Worm (Caenorhabditis elegans) whole organism, L2 larva: ENCODE measurements around the gene ztf-1.
A peak's percentile ranks its signal among the peaks of the same experiment; 100 is the strongest.

Source experiments
- C34F6.9 ChIP-seq: fragments of 150-350 bp; optimal IDR thresholded peaks from 2 replicates; lab custom pipeline; 2014; ENCODE audit warnings: missing biosample characterization, missing genetic modification characterization
- F13H6.1 ChIP-seq: sonication (generic microtip); optimal IDR thresholded peaks from 2 replicates; lab custom pipeline; 2016; ENCODE audit warnings: missing genetic modification characterization, missing compliant biosample characterization
- R02D3.7 ChIP-seq: fragments of 150-350 bp; optimal IDR thresholded peaks from 2 replicates; lab custom pipeline; 2014; ENCODE audit warnings: missing biosample characterization, missing genetic modification characterization
- alr-1 ChIP-seq: fragments of 150-350 bp; optimal IDR thresholded peaks from 2 replicates; lab custom pipeline; 2014; ENCODE audit warnings: missing biosample characterization, missing genetic modification characterization
- aly-2 ChIP-seq: fragments of 150-350 bp; optimal IDR thresholded peaks from 2 replicates; lab custom pipeline; 2014; ENCODE audit warnings: missing biosample characterization, missing genetic modification characterization
- ama-1 ChIP-seq: fragments of 150-350 bp; optimal IDR thresholded peaks from 2 replicates; lab custom pipeline; 2018; ENCODE audit warnings: inconsistent platforms
- blmp-1 ChIP-seq: sonication (generic microtip); optimal IDR thresholded peaks from 2 replicates; lab custom pipeline; 2017; ENCODE audit warnings: missing genetic modification characterization, mild to moderate bottlenecking, missing compliant biosample characterization, antibody characterized with exemption, moderate library complexity; ENCODE audit not compliant: insufficient read depth
- ceh-16 ChIP-seq: fragments of 150-350 bp; optimal IDR thresholded peaks from 2 replicates; lab custom pipeline; 2014; ENCODE audit warnings: missing biosample characterization, missing genetic modification characterization
- crh-2 ChIP-seq: sonication (generic microtip); optimal IDR thresholded peaks from 2 replicates; lab custom pipeline; 2017; ENCODE audit warnings: missing biosample characterization, missing genetic modification characterization
- dmd-4 ChIP-seq: sonication (generic microtip); optimal IDR thresholded peaks from 2 replicates; lab custom pipeline; 2017; ENCODE audit warnings: missing biosample characterization, missing genetic modification characterization
- egl-27 ChIP-seq: sonication (generic microtip); optimal IDR thresholded peaks from 3 replicates; lab custom pipeline; 2017; ENCODE audit warnings: missing biosample characterization, missing genetic modification reagents, missing genetic modification characterization
- elt-1 ChIP-seq: fragments of 150-350 bp; optimal IDR thresholded peaks from 2 replicates; lab custom pipeline; 2014; ENCODE audit warnings: missing biosample characterization, missing genetic modification characterization
- elt-3 ChIP-seq: sonication (generic microtip); optimal IDR thresholded peaks from 2 replicates; lab custom pipeline; 2017; ENCODE audit warnings: missing biosample characterization, missing genetic modification characterization
- fos-1 ChIP-seq: fragments of 150-350 bp; optimal IDR thresholded peaks from 2 replicates; lab custom pipeline; 2014; ENCODE audit warnings: missing biosample characterization, missing genetic modification characterization
- gmeb-1 ChIP-seq: fragments of 150-350 bp; optimal IDR thresholded peaks from 2 replicates; lab custom pipeline; 2014; ENCODE audit warnings: missing biosample characterization, missing genetic modification characterization
- lin-11 ChIP-seq: fragments of 150-350 bp; sonication (generic microtip); optimal IDR thresholded peaks from 2 replicates; lab custom pipeline; 2014; ENCODE audit warnings: missing biosample characterization, missing genetic modification characterization, inconsistent platforms, mixed read lengths
- lin-13 ChIP-seq: fragments of 150-350 bp; optimal IDR thresholded peaks from 2 replicates; lab custom pipeline; 2014; ENCODE audit warnings: missing biosample characterization, missing genetic modification reagents, missing genetic modification characterization
- lin-39 ChIP-seq: fragments of 150-350 bp; optimal IDR thresholded peaks from 2 replicates; lab custom pipeline; 2014; ENCODE audit warnings: missing biosample characterization, missing genetic modification reagents, missing genetic modification characterization
- lsy-2 ChIP-seq, 2 experiments: fragments of 150-350 bp in 1 of 2; sonication (generic microtip) in 1 of 2; optimal IDR thresholded peaks; 2 replicates each; lab custom pipeline; 2014 to 2017; ENCODE audit warnings: missing biosample characterization in 2 of 2, missing genetic modification characterization in 2 of 2
- mab-5 ChIP-seq: fragments of 150-350 bp; optimal IDR thresholded peaks from 2 replicates; lab custom pipeline; 2014; ENCODE audit warnings: missing biosample characterization, missing genetic modification characterization
- mbf-1 ChIP-seq: sonication (generic microtip); optimal IDR thresholded peaks from 2 replicates; lab custom pipeline; 2017; ENCODE audit warnings: missing biosample characterization, missing genetic modification characterization
- mdl-1 ChIP-seq, 2 experiments: fragments of 150-350 bp in 1 of 2; sonication (generic microtip) in 1 of 2; optimal IDR thresholded peaks; 2 replicates each; lab custom pipeline; 2017; ENCODE audit warnings: missing biosample characterization in 2 of 2, missing genetic modification characterization in 2 of 2
- nhr-10 ChIP-seq: sonication (generic microtip); optimal IDR thresholded peaks from 2 replicates; lab custom pipeline; 2017; ENCODE audit warnings: missing biosample characterization, missing genetic modification characterization
- nhr-11 ChIP-seq: fragments of 150-350 bp; optimal IDR thresholded peaks from 2 replicates; lab custom pipeline; 2014; ENCODE audit warnings: missing biosample characterization, missing genetic modification characterization
- nhr-129 ChIP-seq: fragments of 150-350 bp; optimal IDR thresholded peaks from 2 replicates; lab custom pipeline; 2014; ENCODE audit warnings: missing biosample characterization, missing genetic modification characterization
- nhr-21 ChIP-seq: fragments of 150-350 bp; optimal IDR thresholded peaks from 2 replicates; lab custom pipeline; 2014; ENCODE audit warnings: missing biosample characterization, missing genetic modification characterization
- nhr-23 ChIP-seq: fragments of 150-350 bp; optimal IDR thresholded peaks from 2 replicates; lab custom pipeline; 2014; ENCODE audit warnings: missing biosample characterization, missing genetic modification reagents, missing genetic modification characterization
- nhr-237 ChIP-seq: fragments of 150-350 bp; optimal IDR thresholded peaks from 2 replicates; lab custom pipeline; 2014; ENCODE audit warnings: missing biosample characterization, missing genetic modification characterization
- nhr-25 ChIP-seq: fragments of 150-350 bp; sonication (generic microtip); optimal IDR thresholded peaks from 3 replicates; lab custom pipeline; 2014; ENCODE audit warnings: missing biosample characterization, missing genetic modification characterization
- nhr-77 ChIP-seq: fragments of 150-350 bp; optimal IDR thresholded peaks from 2 replicates; lab custom pipeline; 2014; ENCODE audit warnings: missing biosample characterization, missing genetic modification characterization
- peb-1 ChIP-seq: fragments of 150-350 bp; optimal IDR thresholded peaks from 2 replicates; lab custom pipeline; 2014; ENCODE audit warnings: missing biosample characterization, missing genetic modification characterization
- sem-4 ChIP-seq: fragments of 150-350 bp; optimal IDR thresholded peaks from 2 replicates; lab custom pipeline; 2014; ENCODE audit warnings: missing biosample characterization, missing genetic modification reagents, missing genetic modification characterization
- skn-1 ChIP-seq: sonication (generic microtip); optimal IDR thresholded peaks from 2 replicates; lab custom pipeline; 2017; ENCODE audit warnings: missing biosample characterization, missing genetic modification characterization
- sma-3 ChIP-seq: sonication (generic microtip); optimal IDR thresholded peaks from 2 replicates; lab custom pipeline; 2016; ENCODE audit warnings: missing genetic modification reagents, missing genetic modification characterization, missing compliant biosample characterization
- sma-9 ChIP-seq, 2 experiments: fragments of 150-350 bp in 1 of 2; sonication (generic microtip) in 1 of 2; optimal IDR thresholded peaks; 2 replicates each; lab custom pipeline; 2014 to 2016; ENCODE audit warnings: missing genetic modification characterization in 2 of 2, mild to moderate bottlenecking in 1 of 2, missing biosample characterization in 1 of 2, missing compliant biosample characterization in 1 of 2, missing genetic modification reagents in 1 of 2, moderate library complexity in 1 of 2
- snpc-4 ChIP-seq: fragments of 150-350 bp; optimal IDR thresholded peaks from 2 replicates; lab custom pipeline; 2014; ENCODE audit warnings: missing biosample characterization, missing genetic modification characterization
- unc-55 ChIP-seq: fragments of 150-350 bp; sonication (generic microtip); optimal IDR thresholded peaks from 3 replicates; lab custom pipeline; 2014; ENCODE audit warnings: missing biosample characterization, missing genetic modification reagents, missing genetic modification characterization
- unc-62 ChIP-seq: fragments of 150-350 bp; optimal IDR thresholded peaks from 2 replicates; lab custom pipeline; 2014; ENCODE audit warnings: missing biosample characterization, missing genetic modification reagents, missing genetic modification characterization
- zag-1 ChIP-seq: fragments of 150-350 bp; optimal IDR thresholded peaks from 2 replicates; lab custom pipeline; 2014; ENCODE audit warnings: missing biosample characterization, missing genetic modification characterization
- ztf-1 ChIP-seq: fragments of 200-800 bp; sonication (Bioruptor generic); conservative IDR thresholded peaks from 2 replicates; pipeline ENCODE4 v1.3.6; 2022; ENCODE audit warnings: missing genetic modification characterization, missing compliant biosample characterization

The ztf-1 gene

ce11 chrIII:8769253-8769652 lies 22.9 kb downstream of the ztf-1 start, which contains the start of gene K02D10.1:
Gene K02D10.1 (plus strand): TSS chrIII:8769536.
- TF ChIP-seq unc-62 (GFP tag; lab: Kevin White, UChicago) = no peak
- peak; percentile 2 for TF ChIP-seq ama-1 (lab: Kevin White, UChicago)
- peak; percentile 12 for TF ChIP-seq C34F6.9
- TF ChIP-seq, all 48 proteins: peak for 2

ce11 chrIII:8767889-8768361 lies 24.2 kb downstream of the ztf-1 start, which contains the start of gene mtss-1:
Gene mtss-1 (plus strand): TSS chrIII:8768311.
- peak; percentile 26 to 67 for TF ChIP-seq lsy-2 (tag; optimal IDR thresholded peaks at IDR 0.05; lab: Kevin White, UChicago)
- TF ChIP-seq nhr-21 (tag; lab: Kevin White, UChicago) = no peak
- TF ChIP-seq mab-5 (tag; lab: Kevin White, UChicago) = peak; percentile 44
- peak; percentile 1 for TF ChIP-seq blmp-1
- TF ChIP-seq unc-62 (GFP tag; lab: Kevin White, UChicago) = no peak
- TF ChIP-seq sma-3 (GFP tag; lab: Kevin White, UChicago) = peak; percentile 41
- no peak for TF ChIP-seq sem-4 (tag; lab: Kevin White, UChicago)
- TF ChIP-seq nhr-25 (tag; lab: Kevin White, UChicago) = no peak
- peak; percentile 45 for TF ChIP-seq lin-11 (tag; lab: Kevin White, UChicago)
- TF ChIP-seq sma-9 (GFP tag; optimal IDR thresholded peaks at IDR 0.05; lab: Kevin White, UChicago) = peak; percentile 52
- no peak for TF ChIP-seq sma-9 (tag; optimal IDR thresholded peaks at IDR 0.05; lab: Kevin White, UChicago)
- TF ChIP-seq mdl-1 (tag; optimal IDR thresholded peaks at IDR 0.05; lab: Kevin White, UChicago) = no peak
- TF ChIP-seq unc-55 (GFP tag; lab: Kevin White, UChicago) = peak; percentile 73
- peak; percentile 13 for TF ChIP-seq skn-1 (tag; lab: Kevin White, UChicago)
- no peak for TF ChIP-seq snpc-4 (tag; lab: Kevin White, UChicago)
- peak; percentile 69 for TF ChIP-seq F13H6.1 (tag; lab: Kevin White, UChicago)
- no peak for TF ChIP-seq ztf-1 (GFP tag; lab: Robert Waterston, UW)
- TF ChIP-seq lin-13 (GFP tag; lab: Kevin White, UChicago) = peak; percentile 48
- peak; percentile 38 for TF ChIP-seq crh-2
- TF ChIP-seq C34F6.9 = peak; percentile 50
- no peak for TF ChIP-seq ceh-16 (tag; lab: Kevin White, UChicago)
- TF ChIP-seq nhr-10 = no peak
- TF ChIP-seq R02D3.7 (tag; lab: Kevin White, UChicago) = no peak
- no peak for TF ChIP-seq lin-39 (tag; lab: Kevin White, UChicago)
- no peak for TF ChIP-seq peb-1
- no peak for TF ChIP-seq zag-1 (tag; lab: Kevin White, UChicago)
- TF ChIP-seq egl-27 (tag; lab: Kevin White, UChicago) = no peak
- TF ChIP-seq nhr-23 (tag; lab: Kevin White, UChicago) = no peak
- TF ChIP-seq mbf-1 = peak; percentile 16
- TF ChIP-seq elt-3 (tag; lab: Kevin White, UChicago) = no peak
- TF ChIP-seq fos-1 (tag; lab: Kevin White, UChicago) = no peak
- peak; percentile 49 for TF ChIP-seq nhr-129 (tag; lab: Kevin White, UChicago)
- peak; percentile 58 for TF ChIP-seq gmeb-1 (tag; lab: Kevin White, UChicago)
- no peak for TF ChIP-seq elt-1 (tag; lab: Kevin White, UChicago)
- TF ChIP-seq nhr-77 (tag; lab: Kevin White, UChicago) = no peak
- no peak for TF ChIP-seq ama-1 (lab: Kevin White, UChicago)
- no peak for TF ChIP-seq dmd-4 (tag; lab: Kevin White, UChicago)
- no peak for TF ChIP-seq alr-1 (tag; lab: Kevin White, UChicago)
- no peak for TF ChIP-seq nhr-237
- no peak for TF ChIP-seq aly-2 (tag; lab: Kevin White, UChicago)

ce11 chrIII:8767292-8767829 lies 24.8 kb downstream of the ztf-1 start, which contains the start of gene mig-22:
Gene mig-22 (minus strand): TSS chrIII:8767342.
- no peak for TF ChIP-seq nhr-11 (tag; lab: Kevin White, UChicago)
- TF ChIP-seq nhr-25 (tag; lab: Kevin White, UChicago) = peak; percentile 17
- peak; percentile 7 for TF ChIP-seq nhr-129 (tag; lab: Kevin White, UChicago)
- TF ChIP-seq elt-3 (tag; lab: Kevin White, UChicago) = no peak
- TF ChIP-seq blmp-1 = peak; percentile 33
- TF ChIP-seq peb-1 = no peak
- TF ChIP-seq mbf-1 = no peak
